Fruit fly (Drosophila melanogaster) Kc167 (cell line): ENCODE data around the gene Rchy1.

Experiments used
- Myc ChIP-seq: fragments of >200 bp; optimal IDR thresholded peaks from 2 replicates; lab custom pipeline; 2017; ENCODE audit warnings: missing external identifiers
- Sin3A ChIP-seq: fragments of >200 bp; optimal IDR thresholded peaks from 2 replicates; lab custom pipeline; 2018; ENCODE audit warnings: missing external identifiers
- h ChIP-seq: fragments of >200 bp; optimal IDR thresholded peaks from 3 replicates; lab custom pipeline; 2018; ENCODE audit warnings: missing external identifiers
- insv ChIP-seq: fragments of >200 bp; optimal IDR thresholded peaks from 3 replicates; lab custom pipeline; 2018; ENCODE audit warnings: missing external identifiers
- psq ChIP-seq: fragments of >200 bp; optimal IDR thresholded peaks from 2 replicates; lab custom pipeline; 2017; ENCODE audit warnings: missing external identifiers
- ttk ChIP-seq: sonication (Bioruptor generic); optimal IDR thresholded peaks from 2 replicates; lab custom pipeline; 2017; ENCODE audit warnings: missing external identifiers

Rchy1 gene

dm6 chr2L:6424198-6424597 is 41.3 kb downstream of the Rchy1 start, which contains the start of gene Fic:
Gene Fic, plus strand, starts transcription at chr2L:6424336.
- no peak for TF ChIP-seq h (lab: Kevin White, UChicago)
- no peak for TF ChIP-seq insv (lab: Kevin White, UChicago)

dm6 chr2L:6423148-6423547 is 42.3 kb downstream of the Rchy1 start, which contains the start of gene Tig:
Gene Tig, minus strand, starts transcription at chr2L:6423310.
- TF ChIP-seq psq (lab: Kevin White, UChicago): no peak
- TF ChIP-seq insv (lab: Kevin White, UChicago): no peak
- no peak for TF ChIP-seq Myc (lab: Kevin White, UChicago)
- TF ChIP-seq Sin3A (lab: Kevin White, UChicago): no peak
- no peak for TF ChIP-seq ttk (lab: Kevin White, UChicago)
- no peak for TF ChIP-seq h (lab: Kevin White, UChicago)

- TF ChIP-seq insv (lab: Kevin White, UChicago) (no peak), psq (lab: Kevin White, UChicago) (no peak), Sin3A (lab: Kevin White, UChicago) (no peak), ttk (lab: Kevin White, UChicago) (no peak), h (lab: Kevin White, UChicago) (no peak), Myc (lab: Kevin White, UChicago) (no peak)
Observed at dm6 chr2L:6422488-6422887, 43.0 kb downstream of the Rchy1 start.

DNA sequence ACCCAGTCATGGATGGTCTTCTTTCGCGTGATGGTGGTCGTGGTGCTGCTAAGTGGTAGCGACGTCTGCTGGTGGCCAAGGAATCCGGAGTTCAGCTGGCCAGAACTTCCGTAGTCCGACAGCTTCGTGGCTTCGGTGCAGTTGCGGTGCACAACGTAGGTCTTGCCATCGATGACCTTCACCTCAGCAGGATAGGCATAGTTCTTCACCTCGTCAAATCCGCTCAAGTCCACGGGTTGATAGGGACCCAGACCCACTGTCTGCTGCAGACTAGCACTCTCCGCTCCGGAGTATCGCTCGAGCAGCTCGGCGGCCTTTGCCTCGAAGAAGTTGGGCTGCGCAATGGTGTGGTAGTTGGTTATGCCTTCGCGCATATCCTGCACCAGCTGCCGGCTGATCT is 44.0 kb downstream of the Rchy1 start:
- TF ChIP-seq psq (lab: Kevin White, UChicago) (no peak), ttk (lab: Kevin White, UChicago) (no peak), insv (lab: Kevin White, UChicago) (no peak), Myc (lab: Kevin White, UChicago) (no peak), Sin3A (lab: Kevin White, UChicago) (no peak), h (lab: Kevin White, UChicago) (no peak)

- TF ChIP-seq ttk (lab: Kevin White, UChicago) (no peak), h (lab: Kevin White, UChicago) (no peak), Myc (lab: Kevin White, UChicago) (no peak), psq (lab: Kevin White, UChicago) (no peak), Sin3A (lab: Kevin White, UChicago) (no peak), insv (lab: Kevin White, UChicago) (no peak)
Observed at dm6 chr2L:6411953-6412352, 53.5 kb downstream of the Rchy1 start, which contains the start of gene CG13982. Gene CG13982, plus strand, starts transcription at chr2L:6412315.

DNA sequence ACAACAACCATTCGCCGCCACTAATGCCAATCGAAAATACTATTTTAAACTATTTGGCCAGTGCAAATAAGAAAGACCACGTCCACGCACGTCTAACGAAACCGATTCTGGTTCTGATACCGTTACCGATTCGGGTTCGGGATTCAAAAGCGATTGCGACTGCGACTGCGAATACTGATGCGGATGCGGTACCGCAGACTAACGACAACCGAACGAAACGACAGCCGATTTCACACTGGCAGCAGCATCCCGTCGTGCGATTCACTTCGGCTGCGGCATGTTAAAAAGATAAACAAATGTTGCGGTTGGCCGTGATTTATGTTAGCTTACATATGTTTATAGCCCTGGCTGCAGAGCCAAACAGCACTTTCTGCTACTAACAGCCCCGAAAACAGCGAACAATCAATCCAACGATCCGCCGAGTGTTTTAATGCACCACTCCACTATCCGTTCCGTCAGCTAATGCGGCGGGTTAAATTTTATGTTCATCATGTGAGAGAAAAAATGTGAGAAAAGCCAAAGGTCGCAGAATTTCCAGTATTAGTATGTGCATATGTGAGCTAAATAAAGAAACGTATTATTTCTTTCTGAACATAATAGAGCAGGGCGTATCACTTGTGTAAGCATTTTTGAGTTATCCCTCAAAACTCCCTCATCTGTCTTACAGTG is 54.2 kb downstream of the Rchy1 start, which contains the start of gene DIP-epsilon:
Gene DIP-epsilon (minus strand): TSS at position 238 of the 669 bp plus-strand sequence.
- no peak for TF ChIP-seq h (lab: Kevin White, UChicago)
- TF ChIP-seq Myc (lab: Kevin White, UChicago): no peak
- no peak for TF ChIP-seq Sin3A (lab: Kevin White, UChicago)
- TF ChIP-seq insv (lab: Kevin White, UChicago): no peak
- no peak for TF ChIP-seq psq (lab: Kevin White, UChicago)
- no peak for TF ChIP-seq ttk (lab: Kevin White, UChicago)
